Fruit fly (Drosophila melanogaster): Measurements from ENCODE around the gene amd.

amd gene

dm6 chr2L:19161307-19161999 is 51.5 kb downstream of the amd start (continued):
- TF ChIP-seq CG42726 (GFP tag; IDR thresholded peaks at IDR 0.05; ENCODE audit: partially characterized antibody) (no peak), CG34422 (GFP tag; IDR thresholded peaks at IDR 0.05) (no peak), lilli (GFP tag; optimal IDR thresholded peaks at IDR 0.05) (no peak), nerfin-2 (GFP tag; IDR thresholded peaks at IDR 0.05; ENCODE audit: partially characterized antibody) (no peak), CG12744 (GFP tag; optimal IDR thresholded peaks at IDR 0.05) (no peak), TFAM (GFP tag; optimal IDR thresholded peaks at IDR 0.05) (no peak), B-H2 (GFP tag; optimal IDR thresholded peaks at IDR 0.05) (no peak), CG11723 (GFP tag; optimal IDR thresholded peaks at IDR 0.05) (no peak), klu (GFP tag; IDR thresholded peaks at IDR 0.05) (no peak), CG17186 (GFP tag; optimal IDR thresholded peaks at IDR 0.05) (no peak), dysf (GFP tag; IDR thresholded peaks at IDR 0.05) (no peak), abd-A (tag; optimal IDR thresholded peaks at IDR 0.05) (no peak), CG15011 (GFP tag; optimal IDR thresholded peaks at IDR 0.05) (no peak), CG12942 (GFP tag; optimal IDR thresholded peaks at IDR 0.05) (no peak), CG7786 (GFP tag; optimal IDR thresholded peaks at IDR 0.05) (no peak), slbo (GFP tag; IDR thresholded peaks at IDR 0.05) (no peak), gsb (GFP tag; IDR thresholded peaks at IDR 0.05) (no peak), Med (GFP tag) (peak; percentile 13), Side (GFP tag; optimal IDR thresholded peaks at IDR 0.05) (no peak), CG8359 (GFP tag; optimal IDR thresholded peaks at IDR 0.05; ENCODE audit: borderline replicate concordance) (no peak), stc (GFP tag; IDR thresholded peaks at IDR 0.05) (no peak), btn (GFP tag; optimal IDR thresholded peaks at IDR 0.05) (no peak), CG14667 (GFP tag; IDR thresholded peaks at IDR 0.05) (no peak), Poxn (GFP tag; IDR thresholded peaks at IDR 0.05) (no peak), chif (GFP tag; optimal IDR thresholded peaks at IDR 0.05) (no peak), Awh (GFP tag; IDR thresholded peaks at IDR 0.05) (no peak), Trl (optimal IDR thresholded peaks at IDR 0.05) (peak; percentile 19 to 69), Trl (GFP tag; optimal IDR thresholded peaks at IDR 0.05) (no peak), Hr3 (GFP tag; optimal IDR thresholded peaks at IDR 0.05) (no peak), crol (GFP tag; IDR thresholded peaks at IDR 0.05) (peak; percentile 46), CG3163 (GFP tag; optimal IDR thresholded peaks at IDR 0.05) (no peak), CG5953 (GFP tag; IDR thresholded peaks at IDR 0.05) (no peak), CG10462 (GFP tag; optimal IDR thresholded peaks at IDR 0.05) (no peak), amos (GFP tag; IDR thresholded peaks at IDR 0.05; ENCODE audit: partially characterized antibody) (no peak), CG13424 (tag; optimal IDR thresholded peaks at IDR 0.05) (no peak), CrebB (tag; optimal IDR thresholded peaks at IDR 0.05) (no peak), Myb (GFP tag; optimal IDR thresholded peaks at IDR 0.05) (no peak), CG11696 (GFP tag; IDR thresholded peaks at IDR 0.05) (no peak), CG12769 (tag; optimal IDR thresholded peaks at IDR 0.05) (no peak), jigr1 (GFP tag; IDR thresholded peaks at IDR 0.05) (no peak), CG6175 (GFP tag; IDR thresholded peaks at IDR 0.05) (no peak), jing (GFP tag; optimal IDR thresholded peaks at IDR 0.05) (no peak), CG12071 (GFP tag; optimal IDR thresholded peaks at IDR 0.05) (no peak), CG9876 (GFP tag; optimal IDR thresholded peaks at IDR 0.05) (no peak), Taf1 (GFP tag; IDR thresholded peaks at IDR 0.05) (no peak), CG7963 (GFP tag; IDR thresholded peaks at IDR 0.05; ENCODE audit: partially characterized antibody) (no peak), Mes4 (GFP tag; optimal IDR thresholded peaks at IDR 0.05) (no peak), ttk (GFP tag; IDR thresholded peaks at IDR 0.05) (no peak), Sry-δ (GFP tag; optimal IDR thresholded peaks at IDR 0.05) (no peak), CG2712 (tag; optimal IDR thresholded peaks at IDR 0.05) (no peak), CG3847 (GFP tag; IDR thresholded peaks at IDR 0.05) (no peak), cas (GFP tag; IDR thresholded peaks at IDR 0.05) (no peak)
